Worm (Caenorhabditis elegans): ENCODE data around the gene dpy-8.

ce11 chrX:5168770-5169169, 18.5 kb upstream of the dpy-8 start:
- TF ChIP-seq him-1 (tag; optimal IDR thresholded peaks at IDR 0.05) (no peak), W03F9.2 (tag; optimal IDR thresholded peaks at IDR 0.05) (no peak)
